Fruit fly (Drosophila melanogaster): ENCODE measurements around the gene Hexo1.

DNA sequence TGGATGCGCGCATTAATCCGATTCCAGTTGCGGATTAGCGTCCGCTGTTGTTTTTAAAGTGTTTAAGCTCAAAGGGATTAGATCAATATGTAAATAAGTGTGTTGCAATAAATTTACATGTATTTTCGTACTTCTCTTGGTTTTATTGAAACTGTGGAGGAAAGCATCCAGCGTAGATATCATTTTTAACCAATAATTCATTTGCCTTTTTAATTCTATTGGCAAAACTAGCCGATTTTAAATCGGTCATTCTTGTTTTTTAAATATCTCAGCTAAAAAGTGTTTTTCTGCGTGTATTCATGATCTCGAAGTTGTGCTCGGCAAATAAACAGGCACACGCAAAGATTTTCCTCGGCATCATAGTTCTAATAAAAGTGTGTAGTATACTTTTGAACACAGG is 4.9 kb downstream of the Hexo1 start:
- TF ChIP-seq fd59A (GFP tag; optimal IDR thresholded peaks at IDR 0.05) (no peak), CG3032 (tag; optimal IDR thresholded peaks at IDR 0.05) (no peak), Blimp-1 (GFP tag; optimal IDR thresholded peaks at IDR 0.05) (no peak), CG6854 (GFP tag; optimal IDR thresholded peaks at IDR 0.05) (no peak), CG34406 (GFP tag; optimal IDR thresholded peaks at IDR 0.05) (no peak), Hr38 (GFP tag; optimal IDR thresholded peaks at IDR 0.05) (no peak), acj6 (GFP tag; optimal IDR thresholded peaks at IDR 0.05) (no peak), Sox15 (GFP tag; optimal IDR thresholded peaks at IDR 0.05) (no peak), CG15336 (GFP tag; IDR thresholded peaks at IDR 0.05) (peak; percentile 49)

All from whole organism, prepupa.